Worm (Caenorhabditis elegans): ENCODE results near the gene C15H7.3.

The C15H7.3 gene

ce11 chrIII:9619079-9619761, 32.6 kb downstream of the C15H7.3 start, which contains the start of gene hlh-11 (continued):
- TF ChIP-seq blmp-1 (tag; optimal IDR thresholded peaks at IDR 0.05) (peak; percentile 81), rnt-1 (tag; optimal IDR thresholded peaks at IDR 0.05) (peak; percentile 93), swsn-7 (tag; optimal IDR thresholded peaks at IDR 0.05) (peak; percentile 95), unc-98 (GFP tag; IDR thresholded peaks at IDR 0.05) (no peak), nhr-12 (tag; optimal IDR thresholded peaks at IDR 0.05) (no peak), nhr-71 (tag; optimal IDR thresholded peaks at IDR 0.05) (peak; percentile 98), lin-13 (GFP tag; optimal IDR thresholded peaks at IDR 0.05) (peak; percentile 81), grh-1 (GFP tag; IDR thresholded peaks at IDR 0.05) (peak; percentile 28), mef-2 (tag; optimal IDR thresholded peaks at IDR 0.05) (peak; percentile 59), fos-1 (tag; optimal IDR thresholded peaks at IDR 0.05) (peak; percentile 58), nhr-237 (tag; optimal IDR thresholded peaks at IDR 0.05) (peak; percentile 39), nhr-11 (tag; optimal IDR thresholded peaks at IDR 0.05) (peak; percentile 79), lin-15B (tag; optimal IDR thresholded peaks at IDR 0.05) (peak; percentile 38), nhr-28 (tag; optimal IDR thresholded peaks at IDR 0.05) (no peak), lin-14 (GFP tag; optimal IDR thresholded peaks at IDR 0.05) (peak; percentile 99), aha-1 (tag; optimal IDR thresholded peaks at IDR 0.05) (peak; percentile 41), ceh-8 (GFP tag; optimal IDR thresholded peaks at IDR 0.05) (peak; percentile 47), skn-1 (tag; optimal IDR thresholded peaks at IDR 0.05) (peak; percentile 71), snpc-4 (tag; optimal IDR thresholded peaks at IDR 0.05) (peak; percentile 50), C16A3.4 (tag; optimal IDR thresholded peaks at IDR 0.05) (peak; percentile 84), unc-130 (tag; optimal IDR thresholded peaks at IDR 0.05) (peak; percentile 58), nhr-84 (tag; optimal IDR thresholded peaks at IDR 0.05) (no peak), nhr-85 (tag) (peak; percentile 97), ztf-4 (tag; optimal IDR thresholded peaks at IDR 0.05) (peak; percentile 92), zag-1 (tag; optimal IDR thresholded peaks at IDR 0.05) (peak; percentile 87), pax-3 (tag; optimal IDR thresholded peaks at IDR 0.05) (peak; percentile 55), unc-30 (tag; optimal IDR thresholded peaks at IDR 0.05) (no peak), ztf-11 (tag; optimal IDR thresholded peaks at IDR 0.05) (peak in 1 of 2 experiments; percentile 68), irx-1 (tag; optimal IDR thresholded peaks at IDR 0.05) (peak; percentile 72), snu-23 (GFP tag; optimal IDR thresholded peaks at IDR 0.05) (peak; percentile 98), dpl-1 (GFP tag; optimal IDR thresholded peaks at IDR 0.05) (peak; percentile 57 to 68 (median 67)), mep-1 (tag; optimal IDR thresholded peaks at IDR 0.05) (peak; percentile 95), aly-2 (tag; optimal IDR thresholded peaks at IDR 0.05) (peak; percentile 33), unc-86 (tag; optimal IDR thresholded peaks at IDR 0.05) (peak; percentile 81), dsc-1 (tag; optimal IDR thresholded peaks at IDR 0.05) (peak; percentile 95), F16B12.6 (tag; optimal IDR thresholded peaks at IDR 0.05) (peak; percentile 41), fkh-4 (tag; optimal IDR thresholded peaks at IDR 0.05; ENCODE audit: borderline replicate concordance) (peak; percentile 72), hpl-2 (GFP tag; optimal IDR thresholded peaks at IDR 0.05) (no peak), tbx-2 (tag; optimal IDR thresholded peaks at IDR 0.05) (peak; percentile 94), sox-4 (tag; optimal IDR thresholded peaks at IDR 0.05) (peak; percentile 59), nhr-90 (tag; optimal IDR thresholded peaks at IDR 0.05; ENCODE audit: poor library complexity) (peak; percentile 85), fkh-10 (GFP tag; optimal IDR thresholded peaks at IDR 0.05) (peak; percentile 19)

DNA sequence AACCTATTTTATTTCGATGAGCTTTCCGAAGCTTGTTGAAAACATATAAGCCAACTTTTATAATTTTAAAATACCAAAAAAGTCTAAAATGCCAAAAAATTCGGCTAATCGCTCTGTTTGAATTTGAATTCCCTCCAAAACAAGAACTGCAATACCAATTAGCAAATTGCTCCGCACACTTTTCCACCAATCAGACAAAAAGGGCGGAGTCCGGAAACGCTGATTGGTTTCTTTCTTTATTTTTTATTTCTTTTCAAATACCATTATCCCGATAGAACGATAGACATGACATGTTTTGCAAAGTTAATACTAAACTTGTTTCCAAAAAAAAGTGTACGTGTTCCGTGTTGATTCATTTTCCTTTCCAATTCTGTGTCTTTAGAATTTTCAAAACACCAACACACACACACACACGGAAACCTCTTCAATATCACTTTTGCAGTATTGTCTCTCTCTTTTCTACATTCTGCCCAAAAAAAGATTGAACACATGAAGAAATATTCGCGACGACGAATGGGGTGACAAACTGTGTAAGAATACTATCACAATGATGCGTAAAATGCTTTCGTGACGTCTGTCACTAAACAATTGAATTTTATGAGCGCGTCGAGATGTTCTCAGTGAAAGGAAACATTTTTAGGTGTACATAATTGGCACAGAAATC, 34.0 kb downstream of the C15H7.3 start:
- TF ChIP-seq C04F5.9 (tag; optimal IDR thresholded peaks at IDR 0.05) (no peak), ceh-88 (GFP tag; IDR thresholded peaks at IDR 0.05) (no peak), dpl-1 (GFP tag; optimal IDR thresholded peaks at IDR 0.05) (peak in 1 of 3 experiments; percentile 8), mep-1 (tag; optimal IDR thresholded peaks at IDR 0.05) (peak; percentile 17), ztf-11 (tag; optimal IDR thresholded peaks at IDR 0.05) (no peak), mab-9 (GFP tag; IDR thresholded peaks at IDR 0.05) (no peak), sup-37 (GFP tag; optimal IDR thresholded peaks at IDR 0.05) (no peak), nhr-90 (tag; optimal IDR thresholded peaks at IDR 0.05; ENCODE audit: poor library complexity) (no peak), C34B4.2 (tag; optimal IDR thresholded peaks at IDR 0.05) (no peak), pag-3 (tag; optimal IDR thresholded peaks at IDR 0.05; ENCODE audit: borderline replicate concordance, insufficient read depth) (no peak), nhr-85 (tag) (peak; percentile 67), blmp-1 (tag; optimal IDR thresholded peaks at IDR 0.05) (peak; percentile 13), nhr-76 (tag; optimal IDR thresholded peaks at IDR 0.05) (no peak), lin-14 (GFP tag; optimal IDR thresholded peaks at IDR 0.05) (peak; percentile 1), irx-1 (tag; optimal IDR thresholded peaks at IDR 0.05) (no peak), unc-86 (tag; optimal IDR thresholded peaks at IDR 0.05) (no peak), efl-1 (optimal IDR thresholded peaks at IDR 0.05) (no peak), efl-1 (GFP tag; optimal IDR thresholded peaks at IDR 0.05 in 1 of 2) (peak in 1 of 2 experiments; percentile 16), ztf-4 (tag; optimal IDR thresholded peaks at IDR 0.05) (no peak), swsn-7 (tag; optimal IDR thresholded peaks at IDR 0.05) (no peak), unc-30 (tag; optimal IDR thresholded peaks at IDR 0.05) (no peak)

Data from whole organism, L1 larva.